Worm (Caenorhabditis elegans): ENCODE measurements around the gene Y54G2A.11.

- no peak for TF ChIP-seq elt-2 (tag; optimal IDR thresholded peaks at IDR 0.05)
- TF ChIP-seq dmd-4 (tag; optimal IDR thresholded peaks at IDR 0.05; ENCODE audit: borderline replicate concordance) = no peak
- no peak for TF ChIP-seq nfya-1 (tag; optimal IDR thresholded peaks at IDR 0.05)
- TF ChIP-seq nhr-11 (tag; optimal IDR thresholded peaks at IDR 0.05) = no peak
- no peak for TF ChIP-seq tbx-2 (tag; optimal IDR thresholded peaks at IDR 0.05)
- no peak for TF ChIP-seq ama-1 (optimal IDR thresholded peaks at IDR 0.05)
- TF ChIP-seq pha-4 (tag; optimal IDR thresholded peaks at IDR 0.05) = no peak
- TF ChIP-seq mec-3 (tag; optimal IDR thresholded peaks at IDR 0.05; ENCODE audit: borderline replicate concordance) = no peak
- TF ChIP-seq ceh-18 (tag; optimal IDR thresholded peaks at IDR 0.05) = no peak
- TF ChIP-seq unc-42 (tag; optimal IDR thresholded peaks at IDR 0.05) = no peak
- TF ChIP-seq ceh-9 (tag; optimal IDR thresholded peaks at IDR 0.05) = no peak
- TF ChIP-seq rnt-1 (tag; optimal IDR thresholded peaks at IDR 0.05) = no peak
These were observed 36.6 kb upstream of the Y54G2A.11 start for ce11 chrIV:2808154-2808553.
